Worm (Caenorhabditis elegans): ENCODE data around the gene flp-19.

Gene flp-19

DNA sequence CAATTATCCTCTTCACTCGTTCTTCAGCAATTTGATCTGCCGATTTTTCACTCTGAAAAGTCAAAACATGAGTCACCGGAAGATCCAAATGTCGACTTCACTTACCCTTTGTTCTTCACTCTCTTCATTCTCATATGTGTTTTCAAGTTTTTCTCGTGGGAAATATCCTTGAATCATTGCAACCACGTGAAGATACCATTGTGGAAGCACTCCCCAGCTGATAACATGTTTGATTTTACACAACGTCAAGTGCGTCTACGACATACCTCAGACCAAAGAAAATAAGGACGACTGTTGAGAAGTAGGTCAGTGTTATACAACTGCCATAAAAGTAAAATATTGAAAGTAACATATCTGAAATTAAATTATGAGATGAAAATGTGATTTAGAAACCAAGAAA, 24.0 kb downstream of the flp-19 start, which contains the start of gene M79.2:
Gene M79.2 (minus strand): TSS at position 354 of the 400 bp plus-strand sequence.
- peak; percentile 35 for TF ChIP-seq elt-2 (tag; optimal IDR thresholded peaks at IDR 0.05)
- TF ChIP-seq R02D3.7 (tag; optimal IDR thresholded peaks at IDR 0.05) = no peak
- TF ChIP-seq pha-4 (tag; optimal IDR thresholded peaks at IDR 0.05) = peak; percentile 33
- TF ChIP-seq pqm-1 (tag; optimal IDR thresholded peaks at IDR 0.05) = peak; percentile 35

ce11 chrX:10629117-10629516, 24.6 kb downstream of the flp-19 start:
- TF ChIP-seq unc-62 (GFP tag; optimal IDR thresholded peaks at IDR 0.05) = no peak
- no peak for TF ChIP-seq egl-5 (tag; optimal IDR thresholded peaks at IDR 0.05)
- no peak for TF ChIP-seq elt-2 (tag; optimal IDR thresholded peaks at IDR 0.05)
- no peak for TF ChIP-seq tbx-2 (tag; optimal IDR thresholded peaks at IDR 0.05)
- TF ChIP-seq nhr-12 (tag; optimal IDR thresholded peaks at IDR 0.05) = no peak
- no peak for TF ChIP-seq ZK546.5 (tag; optimal IDR thresholded peaks at IDR 0.05)
- no peak for TF ChIP-seq nhr-237 (tag; optimal IDR thresholded peaks at IDR 0.05)
- TF ChIP-seq R02D3.7 (tag; optimal IDR thresholded peaks at IDR 0.05) = no peak
- no peak for TF ChIP-seq jun-1 (tag; optimal IDR thresholded peaks at IDR 0.05)
- TF ChIP-seq nhr-77 (tag; optimal IDR thresholded peaks at IDR 0.05) = no peak
- no peak for TF ChIP-seq zag-1 (tag; optimal IDR thresholded peaks at IDR 0.05)

DNA sequence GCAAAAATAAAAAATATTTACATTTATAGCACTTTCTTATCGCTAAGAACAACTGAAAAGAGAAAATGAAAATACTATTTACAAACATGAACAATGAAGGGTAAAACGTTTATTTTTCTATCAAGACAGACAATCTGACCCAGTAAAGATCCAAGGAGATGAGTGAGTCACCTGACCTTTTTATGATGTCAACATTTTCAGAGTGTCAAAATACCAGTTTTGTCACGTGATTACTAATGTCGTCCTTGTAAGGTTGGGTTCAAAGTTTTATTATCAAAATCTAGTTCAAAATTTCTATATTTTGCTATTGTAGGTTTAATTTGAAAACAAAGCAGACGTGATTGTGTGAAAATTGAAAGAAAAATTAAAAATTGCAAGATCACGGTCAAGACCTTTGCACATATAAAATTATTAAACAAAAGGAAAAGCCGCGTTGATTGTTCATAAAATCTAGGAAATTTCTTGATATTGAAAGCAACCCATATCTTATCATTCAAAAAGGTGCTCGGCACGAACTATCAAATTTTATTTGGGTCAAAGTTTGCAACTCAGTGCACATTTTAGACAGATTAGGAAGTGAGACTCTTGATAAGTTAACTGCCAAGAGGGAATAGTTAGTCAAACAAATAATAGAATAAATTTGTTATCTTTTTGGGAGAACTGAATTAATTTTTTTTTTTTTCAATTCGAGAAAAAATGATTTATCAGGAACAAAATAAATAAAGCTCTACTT, 25.7 kb downstream of the flp-19 start:
- TF ChIP-seq nhr-67 (tag; optimal IDR thresholded peaks at IDR 0.05) (no peak), ama-1 (optimal IDR thresholded peaks at IDR 0.05) (no peak), nhr-43 (tag; optimal IDR thresholded peaks at IDR 0.05; ENCODE audit: poor library complexity, severe bottlenecking) (no peak), ceh-16 (tag; optimal IDR thresholded peaks at IDR 0.05) (no peak), ztf-11 (tag; optimal IDR thresholded peaks at IDR 0.05) (no peak), ceh-82 (tag; optimal IDR thresholded peaks at IDR 0.05) (no peak), R02D3.7 (tag; optimal IDR thresholded peaks at IDR 0.05) (no peak), nhr-77 (tag; optimal IDR thresholded peaks at IDR 0.05) (no peak), mdl-1 (tag; optimal IDR thresholded peaks at IDR 0.05) (no peak), nfya-1 (tag; optimal IDR thresholded peaks at IDR 0.05; ENCODE audit: insufficient read depth) (no peak), ZK546.5 (tag; optimal IDR thresholded peaks at IDR 0.05) (no peak), aly-2 (tag; optimal IDR thresholded peaks at IDR 0.05) (no peak), nhr-25 (tag; optimal IDR thresholded peaks at IDR 0.05) (peak; percentile 80), eor-1 (tag; optimal IDR thresholded peaks at IDR 0.05) (no peak), elt-2 (tag; optimal IDR thresholded peaks at IDR 0.05) (peak; percentile 94), nhr-12 (tag; optimal IDR thresholded peaks at IDR 0.05) (no peak), skn-1 (tag; optimal IDR thresholded peaks at IDR 0.05) (no peak), pha-4 (tag; optimal IDR thresholded peaks at IDR 0.05) (peak; percentile 55), elt-1 (tag; optimal IDR thresholded peaks at IDR 0.05) (peak; percentile 32), unc-62 (GFP tag; optimal IDR thresholded peaks at IDR 0.05) (no peak), snpc-4 (tag; optimal IDR thresholded peaks at IDR 0.05) (no peak), nhr-23 (tag; optimal IDR thresholded peaks at IDR 0.05) (peak; percentile 91), nhr-76 (tag; optimal IDR thresholded peaks at IDR 0.05) (no peak), hmg-11 (tag; optimal IDR thresholded peaks at IDR 0.05) (no peak), pqm-1 (tag; optimal IDR thresholded peaks at IDR 0.05) (peak; percentile 32)

- TF ChIP-seq zag-1 (tag; optimal IDR thresholded peaks at IDR 0.05) (no peak), ceh-82 (tag; optimal IDR thresholded peaks at IDR 0.05) (no peak), pha-4 (tag; optimal IDR thresholded peaks at IDR 0.05) (no peak), nhr-43 (tag; optimal IDR thresholded peaks at IDR 0.05; ENCODE audit: poor library complexity, severe bottlenecking) (no peak), ama-1 (optimal IDR thresholded peaks at IDR 0.05) (no peak), ZK546.5 (tag; optimal IDR thresholded peaks at IDR 0.05) (no peak), fkh-2 (tag; optimal IDR thresholded peaks at IDR 0.05) (no peak), elt-2 (tag; optimal IDR thresholded peaks at IDR 0.05) (no peak), daf-12 (tag; optimal IDR thresholded peaks at IDR 0.05) (no peak), mml-1 (tag; optimal IDR thresholded peaks at IDR 0.05) (no peak), ceh-16 (tag; optimal IDR thresholded peaks at IDR 0.05) (no peak), lin-39 (tag; optimal IDR thresholded peaks at IDR 0.05) (no peak), nhr-77 (tag; optimal IDR thresholded peaks at IDR 0.05) (no peak), aly-2 (tag; optimal IDR thresholded peaks at IDR 0.05) (no peak), hmg-11 (tag; optimal IDR thresholded peaks at IDR 0.05) (no peak), mdl-1 (tag; optimal IDR thresholded peaks at IDR 0.05) (no peak)
These were observed 26.5 kb downstream of the flp-19 start for ce11 chrX:10630952-10631351.
